Worm (Caenorhabditis elegans) whole organism, L3 larva: ENCODE measurements around the gene R05C11.4.

Experiments used
- ama-1 ChIP-seq: fragments of 150-350 bp; optimal IDR thresholded peaks from 2 replicates; lab custom pipeline; 2018
- unc-62 ChIP-seq: fragments of 150-350 bp; sonication (generic microtip); optimal IDR thresholded peaks from 4 replicates; lab custom pipeline; 2014; ENCODE audit warnings: missing biosample characterization, missing genetic modification reagents, missing genetic modification characterization

DNA sequence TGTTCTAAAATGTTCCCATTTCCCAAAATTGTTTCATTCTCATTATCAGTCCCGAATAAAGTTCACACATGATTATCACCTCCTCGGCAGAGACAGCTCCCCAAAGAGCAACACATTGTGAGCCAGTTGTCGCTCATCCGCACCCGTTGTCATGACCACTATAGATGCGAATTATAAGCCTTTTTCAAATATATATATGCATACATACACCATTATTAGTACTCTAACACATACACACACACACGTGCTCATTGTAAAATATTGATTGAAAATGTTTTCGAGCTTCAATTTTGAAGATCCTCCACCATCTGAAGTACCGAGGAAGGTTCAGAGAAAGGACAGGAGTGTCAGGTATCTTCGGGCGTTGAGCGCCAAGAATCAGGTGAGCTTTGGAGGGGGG, 14.3 kb upstream of the R05C11.4 start, which contains the start of the genes Y76B12C.9 and cng-2:
- no peak for TF ChIP-seq ama-1 (lab: Kevin White, UChicago)
- no peak for TF ChIP-seq unc-62
